Fruit fly (Drosophila melanogaster) whole organism, embryonic: ENCODE data around the gene NK7.1.

Source experiments
- Abd-B ChIP-seq: fragments of 200-800 bp; sonication (Bioruptor generic); optimal IDR thresholded peaks from 2 replicates; lab custom pipeline; 2018; ENCODE audit warnings: missing biosample characterization, mild to moderate bottlenecking, missing genetic modification characterization, moderate library complexity
- CG10431 ChIP-seq: fragments of 200-800 bp; sonication (Bioruptor generic); optimal IDR thresholded peaks from 3 replicates; lab custom pipeline; 2018; ENCODE audit warnings: missing biosample characterization, mild to moderate bottlenecking, missing genetic modification characterization
- CG10462 ChIP-seq: fragments of 200-800 bp; sonication (Bioruptor generic); optimal IDR thresholded peaks from 2 replicates; lab custom pipeline; 2016; ENCODE audit warnings: missing biosample characterization, missing genetic modification characterization
- CG12659 ChIP-seq: fragments of 200-800 bp; sonication (Bioruptor generic); optimal IDR thresholded peaks from 3 replicates; lab custom pipeline; 2017; ENCODE audit warnings: mild to moderate bottlenecking, missing biosample characterization, missing genetic modification reagents, missing genetic modification characterization
- CG14710 ChIP-seq: fragments of 200-800 bp; sonication (Bioruptor generic); optimal IDR thresholded peaks from 3 replicates; lab custom pipeline; 2019; ENCODE audit warnings: missing biosample characterization, mild to moderate bottlenecking, missing genetic modification characterization, moderate library complexity
- CG17385 ChIP-seq: fragments of 200-800 bp; sonication (Bioruptor generic); optimal IDR thresholded peaks from 3 replicates; lab custom pipeline; 2018; ENCODE audit warnings: missing biosample characterization, mild to moderate bottlenecking, missing genetic modification characterization
- CG17829 ChIP-seq: fragments of 200-800 bp; optimal IDR thresholded peaks from 2 replicates; lab custom pipeline; 2019; ENCODE audit warnings: missing biosample characterization, mild to moderate bottlenecking, missing genetic modification characterization, moderate library complexity
- CG2120 ChIP-seq: fragments of 200-800 bp; sonication (Bioruptor generic); optimal IDR thresholded peaks from 3 replicates; lab custom pipeline; 2016; ENCODE audit warnings: missing biosample characterization, missing genetic modification characterization
- CG33213 ChIP-seq: fragments of 200-800 bp; sonication (Bioruptor generic); optimal IDR thresholded peaks from 3 replicates; lab custom pipeline; 2016; ENCODE audit warnings: missing biosample characterization, missing genetic modification characterization
- CG34376 ChIP-seq: fragments of 200-800 bp; sonication (Bioruptor generic); optimal IDR thresholded peaks from 2 replicates; lab custom pipeline; 2018; ENCODE audit warnings: missing biosample characterization, mild to moderate bottlenecking, missing genetic modification characterization
- CG8478 ChIP-seq: fragments of >200 bp; optimal IDR thresholded peaks from 2 replicates; lab custom pipeline; 2018
- CG9797 ChIP-seq: fragments of 200-800 bp; sonication (Bioruptor generic); optimal IDR thresholded peaks from 3 replicates; lab custom pipeline; 2018; ENCODE audit warnings: missing biosample characterization, mild to moderate bottlenecking, missing genetic modification characterization
- CTCF ChIP-seq: fragments of 200-800 bp; sonication (Bioruptor generic); optimal IDR thresholded peaks from 2 replicates; lab custom pipeline; 2017; ENCODE audit warnings: missing biosample characterization, mild to moderate bottlenecking, missing genetic modification characterization, moderate library complexity
- CoRest ChIP-seq: fragments of 200-800 bp; sonication (Bioruptor generic); optimal IDR thresholded peaks from 3 replicates; lab custom pipeline; 2018; ENCODE audit warnings: missing biosample characterization, mild to moderate bottlenecking, missing genetic modification characterization, moderate library complexity
- Dad ChIP-seq: fragments of 200-800 bp; sonication (Bioruptor generic); optimal IDR thresholded peaks from 3 replicates; lab custom pipeline; 2016; ENCODE audit warnings: missing biosample characterization, missing genetic modification characterization
- Dek ChIP-seq: fragments of 200-800 bp; sonication (Bioruptor generic); optimal IDR thresholded peaks from 3 replicates; lab custom pipeline; 2019; ENCODE audit warnings: missing biosample characterization, mild to moderate bottlenecking, missing genetic modification characterization, moderate library complexity
- Fer1 ChIP-seq: fragments of 200-800 bp; sonication (Bioruptor generic); optimal IDR thresholded peaks from 2 replicates; lab custom pipeline; 2017; ENCODE audit warnings: missing biosample characterization, mild to moderate bottlenecking, missing genetic modification characterization
- H15 ChIP-seq: fragments of 200-800 bp; sonication (Bioruptor generic); IDR thresholded peaks from 3 replicates; pipeline ENCODE4 v1.3.6; 2022; ENCODE audit warnings: missing biosample characterization, missing genetic modification characterization
- Hr51 ChIP-seq, 2 experiments: fragments of 200-800 bp; sonication (Bioruptor generic); optimal IDR thresholded peaks; 2 replicates in 1 of 2; 3 replicates in 1 of 2; lab custom pipeline; 2016 to 2018; ENCODE audit warnings: missing biosample characterization in 2 of 2, missing genetic modification characterization in 2 of 2, mild to moderate bottlenecking in 1 of 2, moderate library complexity in 1 of 2
- Jarid2 ChIP-seq: fragments of 200-800 bp; sonication (Bioruptor generic); optimal IDR thresholded peaks from 3 replicates; lab custom pipeline; 2017; ENCODE audit warnings: mild to moderate bottlenecking, missing biosample characterization, missing genetic modification reagents, missing genetic modification characterization
- MBD-R2 ChIP-seq: fragments of 200-800 bp; sonication (Bioruptor generic); IDR thresholded peaks from 2 replicates; pipeline ENCODE4 v1.3.6; 2022; ENCODE audit warnings: missing biosample characterization, missing genetic modification characterization
- NC2β ChIP-seq: fragments of 200-800 bp; sonication (Bioruptor generic); optimal IDR thresholded peaks from 2 replicates; lab custom pipeline; 2016; ENCODE audit warnings: missing biosample characterization, missing genetic modification characterization
- Nf-YC ChIP-seq: fragments of 200-800 bp; optimal IDR thresholded peaks from 3 replicates; lab custom pipeline; 2019; ENCODE audit warnings: missing biosample characterization, mild to moderate bottlenecking, missing genetic modification characterization, moderate library complexity
- Oli ChIP-seq: fragments of 200-800 bp; sonication (Bioruptor generic); optimal IDR thresholded peaks from 2 replicates; lab custom pipeline; 2018; ENCODE audit warnings: missing biosample characterization, mild to moderate bottlenecking, missing genetic modification characterization, moderate library complexity
- PHDP ChIP-seq: fragments of 200-800 bp; sonication (Bioruptor generic); optimal IDR thresholded peaks from 3 replicates; lab custom pipeline; 2018; ENCODE audit warnings: missing biosample characterization, mild to moderate bottlenecking, missing genetic modification characterization, moderate library complexity
- Sry-δ ChIP-seq: fragments of 200-800 bp; sonication (Bioruptor generic); optimal IDR thresholded peaks from 2 replicates; lab custom pipeline; 2016; ENCODE audit warnings: missing biosample characterization, missing genetic modification characterization
- Trl ChIP-seq, 3 experiments: fragments of >200 bp in 2 of 3; fragments of 200-800 bp in 1 of 3; sonication (Bioruptor generic) in 1 of 3; optimal IDR thresholded peaks; 2 replicates in 1 of 3; 3 replicates in 2 of 3; lab custom pipeline; 2016 to 2017; ENCODE audit warnings: missing biosample characterization in 1 of 3, missing genetic modification characterization in 1 of 3
- aop ChIP-seq: fragments of 200-800 bp; sonication (Bioruptor generic); IDR thresholded peaks from 2 replicates; pipeline ENCODE4 v1.3.6; 2022; ENCODE audit warnings: missing biosample characterization, missing genetic modification characterization
- bab2 ChIP-seq: fragments of 200-800 bp; sonication (Bioruptor generic); optimal IDR thresholded peaks from 2 replicates; lab custom pipeline; 2016; ENCODE audit warnings: missing biosample characterization, missing genetic modification characterization
- cad ChIP-seq: fragments of >200 bp; optimal IDR thresholded peaks from 2 replicates; lab custom pipeline; 2017; ENCODE audit warnings: missing biosample characterization, missing genetic modification characterization
- dmrt11E ChIP-seq: fragments of 200-800 bp; sonication (Bioruptor generic); optimal IDR thresholded peaks from 3 replicates; lab custom pipeline; 2018; ENCODE audit warnings: missing biosample characterization, mild to moderate bottlenecking, missing genetic modification characterization, moderate library complexity
- ewg ChIP-seq: fragments of 200-800 bp; sonication (Bioruptor generic); optimal IDR thresholded peaks from 3 replicates; lab custom pipeline; 2017; ENCODE audit warnings: mild to moderate bottlenecking, missing biosample characterization, missing genetic modification reagents, missing genetic modification characterization
- gro ChIP-seq: fragments of 200-800 bp; sonication (Bioruptor generic); optimal IDR thresholded peaks from 2 replicates; lab custom pipeline; 2016; ENCODE audit warnings: missing biosample characterization, missing genetic modification characterization
- gsb ChIP-seq: fragments of 200-800 bp; sonication (Bioruptor generic); IDR thresholded peaks from 2 replicates; pipeline ENCODE4 v1.3.6; 2022; ENCODE audit warnings: missing biosample characterization, missing genetic modification characterization
- h ChIP-seq: fragments of >200 bp; optimal IDR thresholded peaks from 2 replicates; lab custom pipeline; 2017
- kni ChIP-seq: fragments of 200-800 bp; sonication (Bioruptor generic); optimal IDR thresholded peaks from 3 replicates; lab custom pipeline; 2017; ENCODE audit warnings: mild to moderate bottlenecking, missing biosample characterization, missing genetic modification reagents, missing genetic modification characterization
- lab ChIP-seq: fragments of 200-800 bp; sonication (Bioruptor generic); optimal IDR thresholded peaks from 3 replicates; lab custom pipeline; 2017; ENCODE audit warnings: missing biosample characterization, missing genetic modification characterization, mild to moderate bottlenecking, moderate library complexity, missing genetic modification reagents
- lbe ChIP-seq: fragments of 200-800 bp; sonication (Bioruptor generic); optimal IDR thresholded peaks from 2 replicates; lab custom pipeline; 2016; ENCODE audit warnings: missing biosample characterization, mild to moderate bottlenecking, missing genetic modification characterization
- lola ChIP-seq, 3 experiments: fragments of >200 bp in 2 of 3; fragments of 200-800 bp in 1 of 3; sonication (Bioruptor generic) in 1 of 3; optimal IDR thresholded peaks; 2 replicates each; lab custom pipeline; 2017 to 2019; ENCODE audit warnings: missing biosample characterization in 3 of 3, missing genetic modification characterization in 3 of 3, mild to moderate bottlenecking in 1 of 3, moderate library complexity in 1 of 3
- nom ChIP-seq: fragments of 200-800 bp; sonication (Bioruptor generic); optimal IDR thresholded peaks from 2 replicates; lab custom pipeline; 2017; ENCODE audit warnings: missing biosample characterization, missing genetic modification characterization, mild to moderate bottlenecking, moderate library complexity, missing genetic modification reagents
- p53 ChIP-seq: fragments of 200-800 bp; sonication (Bioruptor generic); optimal IDR thresholded peaks from 2 replicates; lab custom pipeline; 2016; ENCODE audit warnings: missing biosample characterization, missing genetic modification characterization
- psq ChIP-seq: fragments of 200-800 bp; sonication (Bioruptor generic); optimal IDR thresholded peaks from 2 replicates; lab custom pipeline; 2017; ENCODE audit warnings: missing biosample characterization, missing genetic modification characterization
- sd ChIP-seq: fragments of 200-800 bp; sonication (Bioruptor generic); optimal IDR thresholded peaks from 3 replicates; lab custom pipeline; 2018; ENCODE audit warnings: missing biosample characterization, mild to moderate bottlenecking, missing genetic modification characterization, moderate library complexity
- tll ChIP-seq, 2 experiments: fragments of 200-800 bp in 1 of 2; fragments of >200 bp in 1 of 2; sonication (Bioruptor generic) in 1 of 2; optimal IDR thresholded peaks; 2 replicates each; lab custom pipeline; 2017 to 2019; ENCODE audit warnings: missing biosample characterization in 2 of 2, missing genetic modification characterization in 2 of 2, mild to moderate bottlenecking in 1 of 2, moderate library complexity in 1 of 2
- twi ChIP-seq: fragments of 200-800 bp; optimal IDR thresholded peaks from 2 replicates; lab custom pipeline; 2019; ENCODE audit warnings: missing biosample characterization, mild to moderate bottlenecking, missing genetic modification characterization, moderate library complexity
- wor ChIP-seq: fragments of 200-800 bp; sonication (Bioruptor generic); IDR thresholded peaks from 2 replicates; pipeline ENCODE4 v1.3.6; 2022; ENCODE audit warnings: missing biosample characterization, missing genetic modification characterization
- zen ChIP-seq: fragments of 200-800 bp; sonication (Bioruptor generic); optimal IDR thresholded peaks from 3 replicates; lab custom pipeline; 2018; ENCODE audit warnings: missing biosample characterization, mild to moderate bottlenecking, missing genetic modification characterization, moderate library complexity
- zfh1 ChIP-seq: fragments of 200-800 bp; sonication (Bioruptor generic); IDR thresholded peaks from 3 replicates; pipeline ENCODE4 v1.3.6; 2022; ENCODE audit warnings: missing biosample characterization, missing genetic modification characterization

The NK7.1 gene

dm6 chr3R:14286320-14287190 is 86.2 kb downstream of the NK7.1 start, which contains the start of gene trx (continued):
- TF ChIP-seq Dek (tag; lab: Kevin White, UChicago) = peak; percentile 25
- TF ChIP-seq p53 (GFP tag; lab: Kevin White, UChicago) = peak; percentile 33
- no peak for TF ChIP-seq wor (GFP tag; lab: Robert Waterston, UW)
- no peak for TF ChIP-seq gsb
- TF ChIP-seq aop (GFP tag; lab: Robert Waterston, UW) = no peak
- peak; percentile 62 for TF ChIP-seq CoRest (tag; lab: Kevin White, UChicago)
- TF ChIP-seq cad (GFP tag; lab: Kevin White, UChicago) = peak; percentile 11
- no peak for TF ChIP-seq H15 (GFP tag; lab: Robert Waterston, UW)
- TF ChIP-seq Jarid2 (GFP tag; lab: Kevin White, UChicago) = peak; percentile 72
- TF ChIP-seq zfh1 (GFP tag; lab: Robert Waterston, UW) = no peak
- TF ChIP-seq lbe (GFP tag; lab: Kevin White, UChicago) = peak; percentile 78
- peak; percentile 27 for TF ChIP-seq CG2120
- TF ChIP-seq CG17385 (GFP tag; lab: Kevin White, UChicago) = peak; percentile 99
- TF ChIP-seq Oli (tag; lab: Kevin White, UChicago) = no peak
- TF ChIP-seq CTCF = peak; percentile 71
- TF ChIP-seq h (lab: Kevin White, UChicago) = no peak
- TF ChIP-seq CG10431 (GFP tag; lab: Kevin White, UChicago) = peak; percentile 32
- TF ChIP-seq nom (GFP tag; lab: Kevin White, UChicago) = peak; percentile 56
- TF ChIP-seq CG10462 (GFP tag; lab: Kevin White, UChicago) = no peak
- TF ChIP-seq sd (tag; lab: Kevin White, UChicago) = peak; percentile 98
- TF ChIP-seq CG8478 (lab: Kevin White, UChicago) = peak; percentile 90
- peak; percentile 73 for TF ChIP-seq CG12659
- TF ChIP-seq ewg = peak; percentile 59
- peak; percentile 16 for TF ChIP-seq NC2β
- TF ChIP-seq kni = peak; percentile 33
- no peak for TF ChIP-seq lab (GFP tag; lab: Kevin White, UChicago)
- TF ChIP-seq psq (GFP tag; lab: Kevin White, UChicago) = peak; percentile 70
- peak; percentile 37 for TF ChIP-seq CG17829 (tag; lab: Kevin White, UChicago)
- TF ChIP-seq Dad = peak; percentile 5
- TF ChIP-seq Sry-δ (GFP tag; lab: Kevin White, UChicago) = peak; percentile 68
- TF ChIP-seq CG34376 (GFP tag; lab: Kevin White, UChicago) = peak; percentile 56
- peak; percentile 55 for TF ChIP-seq zen (tag; lab: Kevin White, UChicago)
- peak; percentile 13 for TF ChIP-seq Nf-YC (tag; lab: Kevin White, UChicago)
- TF ChIP-seq dmrt11E = peak; percentile 6
- peak; percentile 93 for TF ChIP-seq CG33213
- peak; percentile 7 for TF ChIP-seq PHDP
- TF ChIP-seq Fer1 (GFP tag; lab: Kevin White, UChicago) = peak; percentile 10
- TF ChIP-seq twi (tag; lab: Kevin White, UChicago) = peak; percentile 2
- TF ChIP-seq bab2 (GFP tag; lab: Kevin White, UChicago) = no peak
- peak in 2 of 3 experiments; percentile 6 to 18 for TF ChIP-seq lola (GFP tag; optimal IDR thresholded peaks at IDR 0.05; lab: Kevin White, UChicago)
- peak in 1 of 2 experiments; percentile 33 for TF ChIP-seq tll (GFP tag; optimal IDR thresholded peaks at IDR 0.05; lab: Kevin White, UChicago)
- TF ChIP-seq gro (GFP tag; lab: Kevin White, UChicago) = peak; percentile 65
- TF ChIP-seq Trl (optimal IDR thresholded peaks at IDR 0.05; lab: Kevin White, UChicago) = peak; percentile 99
- peak; percentile 67 for TF ChIP-seq Trl (GFP tag; optimal IDR thresholded peaks at IDR 0.05; lab: Kevin White, UChicago)
- TF ChIP-seq Abd-B = peak; percentile 87
- peak; percentile 8 to 25 for TF ChIP-seq Hr51 (GFP tag; optimal IDR thresholded peaks at IDR 0.05; lab: Kevin White, UChicago)
- TF ChIP-seq CG9797 (GFP tag; lab: Kevin White, UChicago) = peak; percentile 99
- TF ChIP-seq CG14710 = peak; percentile 80
- TF ChIP-seq MBD-R2 (GFP tag; lab: Robert Waterston, UW) = no peak
